Fruit fly (Drosophila melanogaster) whole organism, prepupa: ENCODE results near the gene Rtel1.

Experiments used
- CG11762 ChIP-seq: fragments of 200-800 bp; sonication (Bioruptor generic); optimal IDR thresholded peaks from 3 replicates; lab custom pipeline; 2016; ENCODE audit warnings: missing biosample characterization, missing genetic modification characterization; ENCODE audit not compliant: insufficient read depth
- CG11902 ChIP-seq: fragments of 200-800 bp; sonication (Bioruptor generic); optimal IDR thresholded peaks from 3 replicates; lab custom pipeline; 2016; ENCODE audit warnings: missing biosample characterization, missing genetic modification characterization
- CG32006 ChIP-seq: fragments of 200-800 bp; sonication (Bioruptor generic); optimal IDR thresholded peaks from 3 replicates; lab custom pipeline; 2017; ENCODE audit warnings: missing biosample characterization, mild to moderate bottlenecking, missing genetic modification characterization
- CG6808 ChIP-seq: fragments of 200-800 bp; sonication (Bioruptor generic); optimal IDR thresholded peaks from 3 replicates; lab custom pipeline; 2017; ENCODE audit warnings: missing biosample characterization, missing genetic modification characterization, mild to moderate bottlenecking, moderate library complexity, missing genetic modification reagents
- Eip93F ChIP-seq: fragments of 200-800 bp; sonication (Bioruptor generic); optimal IDR thresholded peaks from 2 replicates; lab custom pipeline; 2016; ENCODE audit warnings: missing biosample characterization, mild to moderate bottlenecking, missing genetic modification characterization
- Hr4 ChIP-seq: fragments of 200-800 bp; sonication (Bioruptor generic); optimal IDR thresholded peaks from 3 replicates; lab custom pipeline; 2016; ENCODE audit warnings: missing biosample characterization, missing genetic modification characterization
- Smox ChIP-seq: fragments of 200-800 bp; sonication (Bioruptor generic); optimal IDR thresholded peaks from 3 replicates; lab custom pipeline; 2016; ENCODE audit warnings: missing biosample characterization, missing genetic modification characterization
- esn ChIP-seq: fragments of 200-800 bp; sonication (Bioruptor generic); optimal IDR thresholded peaks from 2 replicates; lab custom pipeline; 2016; ENCODE audit warnings: missing biosample characterization, mild to moderate bottlenecking, missing genetic modification characterization, moderate library complexity
- fkh ChIP-seq: fragments of 200-800 bp; sonication (Bioruptor generic); optimal IDR thresholded peaks from 3 replicates; lab custom pipeline; 2017; ENCODE audit warnings: missing biosample characterization, mild to moderate bottlenecking, missing genetic modification characterization, moderate library complexity
- ss ChIP-seq, 2 experiments: fragments of 200-800 bp; sonication (Bioruptor generic); optimal IDR thresholded peaks; 2 replicates in 1 of 2; 3 replicates in 1 of 2; lab custom pipeline; 2017 to 2018; ENCODE audit warnings: mild to moderate bottlenecking in 2 of 2, missing biosample characterization in 2 of 2, missing genetic modification characterization in 2 of 2, moderate library complexity in 1 of 2
- topi ChIP-seq: fragments of 200-800 bp; sonication (Bioruptor generic); optimal IDR thresholded peaks from 3 replicates; lab custom pipeline; 2016; ENCODE audit warnings: missing biosample characterization, missing genetic modification characterization

DNA sequence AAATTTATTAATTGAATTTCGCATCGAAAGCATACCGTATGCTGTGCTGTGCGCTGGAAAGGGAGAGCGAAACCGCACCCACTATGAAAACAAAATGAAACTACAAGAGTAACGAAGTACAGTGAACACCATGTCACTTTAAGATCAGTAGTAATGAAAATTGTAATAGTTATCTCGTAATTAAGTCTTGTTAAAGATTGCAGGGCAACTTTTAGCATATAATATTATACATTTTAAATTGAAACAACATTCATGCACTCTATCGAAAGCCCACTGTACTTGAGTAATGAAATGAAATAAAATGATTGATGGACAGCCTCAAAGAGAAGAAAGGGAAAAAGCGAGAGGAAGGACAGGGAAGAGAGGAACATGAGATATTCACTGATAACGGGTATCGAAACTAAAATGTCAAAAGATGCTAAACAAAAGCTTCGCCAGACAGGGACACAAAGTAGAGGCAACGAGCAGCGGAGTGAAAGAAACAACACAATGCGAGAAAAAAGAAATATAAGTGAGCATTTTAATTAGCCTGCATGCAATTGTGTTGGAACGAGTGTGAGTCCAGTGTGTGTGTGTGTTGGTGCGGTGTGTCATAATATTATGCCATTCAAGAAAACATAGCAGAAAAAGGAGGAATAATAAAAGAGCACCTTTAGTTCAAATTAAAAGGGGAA is 12.1 kb upstream of the Rtel1 start:
- TF ChIP-seq Hr4 (GFP tag; lab: Kevin White, UChicago), result peak; percentile 92
- TF ChIP-seq ss (GFP tag; optimal IDR thresholded peaks at IDR 0.05; lab: Kevin White, UChicago), result peak; percentile 76 to 93
- TF ChIP-seq fkh, result peak; percentile 18
- peak; percentile 92 for TF ChIP-seq Smox (GFP tag; lab: Kevin White, UChicago)
- TF ChIP-seq esn (GFP tag; lab: Kevin White, UChicago), result peak; percentile 95
- peak; percentile 73 for TF ChIP-seq CG6808 (GFP tag; lab: Kevin White, UChicago)
- peak; percentile 73 for TF ChIP-seq CG11762 (GFP tag; lab: Kevin White, UChicago)
- peak; percentile 72 for TF ChIP-seq CG11902
- peak; percentile 89 for TF ChIP-seq topi (GFP tag; lab: Kevin White, UChicago)
- TF ChIP-seq CG32006 (GFP tag; lab: Kevin White, UChicago), result peak; percentile 90
- peak; percentile 74 for TF ChIP-seq Eip93F (GFP tag; lab: Kevin White, UChicago)
